Worm (Caenorhabditis elegans): ENCODE measurements around the gene srg-28.
A peak's percentile ranks its signal among the peaks of the same experiment; 100 is the strongest.

Gene srg-28

DNA sequence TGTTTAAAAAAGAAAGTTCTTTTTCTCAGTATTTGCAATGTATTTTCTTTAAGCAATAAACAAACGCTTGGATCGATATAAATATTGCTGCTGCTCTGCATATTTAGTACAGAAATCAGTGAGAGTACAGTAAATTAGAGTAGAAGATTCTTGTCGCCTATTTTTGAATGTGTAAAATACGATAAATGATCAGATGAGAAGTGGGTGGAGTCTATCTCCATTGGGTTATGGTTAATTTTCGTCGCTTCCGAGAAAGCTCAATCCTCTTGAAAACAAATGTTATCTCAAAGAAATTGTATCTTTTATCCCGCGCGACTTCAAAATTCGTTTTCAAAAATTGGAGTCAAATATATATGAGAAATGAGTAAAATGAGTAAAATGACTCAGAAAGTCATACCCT, 24.1 kb downstream of the srg-28 start, which contains the start of gene nhr-216:
TSS of gene nhr-216 (minus strand) at position 101 of the 400 bp plus-strand sequence.
- no peak for TF ChIP-seq fkh-4 (tag; optimal IDR thresholded peaks at IDR 0.05; ENCODE audit: borderline replicate concordance)
- no peak for TF ChIP-seq isw-1 (GFP tag; IDR thresholded peaks at IDR 0.05)

DNA sequence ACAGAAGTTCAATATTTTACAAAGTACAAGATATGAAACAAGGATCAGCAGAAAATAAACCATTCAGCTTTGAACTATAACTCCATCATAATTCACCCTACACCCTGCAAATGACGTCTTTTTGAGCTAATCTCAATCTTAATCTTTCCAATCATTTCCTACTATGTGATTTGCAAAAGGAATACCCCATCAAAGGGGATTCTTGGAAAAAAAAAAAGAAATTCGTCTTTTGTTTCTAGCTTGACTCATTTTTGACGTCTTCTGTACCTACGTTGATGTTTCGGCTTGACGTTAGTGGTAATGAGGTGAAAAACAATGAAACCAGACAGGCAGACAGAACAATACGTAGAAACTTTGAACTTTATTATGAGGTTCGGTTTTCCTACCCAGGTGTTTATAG, 27.5 kb downstream of the srg-28 start:
- TF ChIP-seq egl-27 (tag; optimal IDR thresholded peaks at IDR 0.05) (no peak), fkh-8 (tag; optimal IDR thresholded peaks at IDR 0.05) (peak; percentile 67), sox-4 (tag; optimal IDR thresholded peaks at IDR 0.05) (peak; percentile 31), C34B4.2 (tag; optimal IDR thresholded peaks at IDR 0.05) (no peak), dsc-1 (tag; optimal IDR thresholded peaks at IDR 0.05) (peak; percentile 89), pax-3 (tag; optimal IDR thresholded peaks at IDR 0.05) (peak; percentile 58)

DNA sequence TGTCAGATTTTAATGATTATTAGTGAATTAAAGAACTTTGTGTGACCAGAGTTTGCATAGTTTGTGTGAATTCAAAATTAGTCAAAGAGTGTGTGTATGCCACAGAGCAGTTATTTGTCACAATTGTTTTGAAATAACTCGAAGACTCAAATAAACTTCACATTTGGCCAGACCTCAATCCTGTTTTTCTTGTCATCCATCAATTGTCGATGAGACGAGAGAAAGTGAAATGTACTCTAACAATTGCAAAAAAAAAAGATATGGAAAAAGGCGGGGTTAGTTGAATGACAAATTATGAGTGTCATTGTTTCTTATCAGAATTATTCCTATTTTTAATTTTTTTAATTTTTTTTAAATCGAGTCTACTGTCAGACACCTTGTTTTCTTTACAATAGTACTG, 30.2 kb downstream of the srg-28 start, which contains the start of gene T09D3.8:
TSS of gene T09D3.8 (plus strand) at position 301 of the 400 bp plus-strand sequence.
- TF ChIP-seq nhr-47 (tag; optimal IDR thresholded peaks at IDR 0.05) (no peak), swsn-7 (tag; optimal IDR thresholded peaks at IDR 0.05) (no peak), elt-2 (tag; optimal IDR thresholded peaks at IDR 0.05) (no peak), nhr-28 (tag; optimal IDR thresholded peaks at IDR 0.05) (no peak), efl-3 (GFP tag; optimal IDR thresholded peaks at IDR 0.05) (no peak), unc-86 (tag; optimal IDR thresholded peaks at IDR 0.05) (no peak), vab-15 (tag; optimal IDR thresholded peaks at IDR 0.05) (no peak), efl-1 (optimal IDR thresholded peaks at IDR 0.05) (no peak), efl-1 (GFP tag; optimal IDR thresholded peaks at IDR 0.05 in 1 of 2) (no peak), nhr-85 (tag) (no peak), unc-130 (tag; optimal IDR thresholded peaks at IDR 0.05) (no peak)

DNA sequence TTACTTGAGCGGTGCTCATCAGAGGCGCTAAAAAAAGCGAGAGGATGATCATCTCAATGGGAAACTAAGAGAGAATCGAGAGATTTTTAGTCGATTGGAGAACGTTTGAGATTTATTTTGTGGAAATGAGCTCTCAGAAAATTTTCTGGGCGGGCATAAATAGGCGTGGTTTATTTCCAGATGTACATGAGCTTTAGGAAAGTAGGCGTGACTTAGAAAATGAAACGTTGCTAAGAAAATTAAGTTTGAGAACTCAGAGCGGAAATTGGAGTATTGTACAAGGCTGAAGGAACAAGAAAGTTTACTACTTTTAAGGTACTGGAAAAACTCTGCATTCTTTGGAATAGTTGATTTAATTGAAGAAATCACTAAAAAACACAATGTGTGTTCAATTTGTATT, 34.1 kb downstream of the srg-28 start, which contains the start of gene T09D3.9:
TSS of gene T09D3.9 (minus strand) at position 101 of the 400 bp plus-strand sequence.
- TF ChIP-seq irx-1 (tag; optimal IDR thresholded peaks at IDR 0.05): no peak
- TF ChIP-seq pax-3 (tag; optimal IDR thresholded peaks at IDR 0.05): no peak
- TF ChIP-seq ceh-63 (GFP tag; optimal IDR thresholded peaks at IDR 0.05): no peak
- no peak for TF ChIP-seq nhr-76 (tag; optimal IDR thresholded peaks at IDR 0.05)
- no peak for TF ChIP-seq isw-1 (GFP tag; IDR thresholded peaks at IDR 0.05)
- TF ChIP-seq snu-23 (GFP tag; optimal IDR thresholded peaks at IDR 0.05): no peak
- no peak for TF ChIP-seq zip-4 (GFP tag; optimal IDR thresholded peaks at IDR 0.05)
- TF ChIP-seq mdl-1 (tag; optimal IDR thresholded peaks at IDR 0.05): no peak
- no peak for TF ChIP-seq ces-1 (GFP tag; optimal IDR thresholded peaks at IDR 0.05)
- no peak for TF ChIP-seq lin-13 (GFP tag; optimal IDR thresholded peaks at IDR 0.05)
- no peak for TF ChIP-seq nhr-77 (tag; optimal IDR thresholded peaks at IDR 0.05)
- no peak for TF ChIP-seq skn-1 (tag; optimal IDR thresholded peaks at IDR 0.05)
- no peak for TF ChIP-seq aly-2 (tag; optimal IDR thresholded peaks at IDR 0.05)

DNA sequence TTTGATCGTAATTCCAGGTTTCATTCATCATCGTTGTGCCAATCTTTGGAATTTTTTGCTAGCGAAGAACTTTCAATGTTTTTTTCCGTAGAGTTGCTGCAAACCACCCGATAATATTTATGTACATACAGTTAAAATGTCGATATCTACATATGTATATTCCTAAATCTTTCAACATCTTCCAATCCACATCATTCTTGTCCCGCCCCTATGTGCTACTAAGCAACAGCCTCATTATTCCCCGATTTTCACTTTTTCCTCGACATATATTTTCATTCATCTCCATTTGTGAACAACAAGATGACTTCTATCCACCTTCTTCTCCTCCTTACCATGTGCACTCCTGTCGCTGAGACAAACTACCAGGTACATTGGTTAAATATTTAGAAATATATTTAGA, 37.4 kb downstream of the srg-28 start, which contains the start of gene C35A11.3:
TSS of gene C35A11.3 (plus strand) at position 301 of the 400 bp plus-strand sequence.
- TF ChIP-seq zip-4 (GFP tag; optimal IDR thresholded peaks at IDR 0.05) (no peak), egl-13 (tag; optimal IDR thresholded peaks at IDR 0.05) (no peak), ceh-90 (tag; optimal IDR thresholded peaks at IDR 0.05) (no peak), xbp-1 (tag; optimal IDR thresholded peaks at IDR 0.05) (no peak), lin-35 (GFP tag; optimal IDR thresholded peaks at IDR 0.05) (no peak), nhr-76 (tag; optimal IDR thresholded peaks at IDR 0.05) (no peak), pax-3 (tag; optimal IDR thresholded peaks at IDR 0.05) (no peak), fkh-4 (tag; optimal IDR thresholded peaks at IDR 0.05; ENCODE audit: borderline replicate concordance) (no peak), C16A3.4 (tag; optimal IDR thresholded peaks at IDR 0.05) (no peak), snpc-4 (tag; optimal IDR thresholded peaks at IDR 0.05) (no peak), lin-39 (tag; optimal IDR thresholded peaks at IDR 0.05) (no peak), aly-2 (tag; optimal IDR thresholded peaks at IDR 0.05) (no peak)
